Worm (Caenorhabditis elegans) whole organism, L4/young adult: Measurements from ENCODE around the gene R07E4.3.

Experiments used
- W03F9.2 ChIP-seq: fragments of 150-350 bp; optimal IDR thresholded peaks from 2 replicates; lab custom pipeline; 2014; ENCODE audit warnings: missing biosample characterization, missing genetic modification characterization
- him-1 ChIP-seq: sonication (generic microtip); optimal IDR thresholded peaks from 2 replicates; lab custom pipeline; 2016; ENCODE audit warnings: missing genotype, missing genetic modification reagents, missing genetic modification characterization, missing compliant biosample characterization

- TF ChIP-seq W03F9.2 (tag; lab: Kevin White, UChicago): no peak
- no peak for TF ChIP-seq him-1 (tag; lab: Kevin White, UChicago)
Measured at ce11 chrX:5975228-5975627, 22.0 kb downstream of the R07E4.3 start.
